Fruit fly (Drosophila melanogaster): Measurements from ENCODE around the gene CG13784.
A peak's percentile ranks its signal among the peaks of the same experiment; 100 is the strongest.

CG13784 gene

DNA sequence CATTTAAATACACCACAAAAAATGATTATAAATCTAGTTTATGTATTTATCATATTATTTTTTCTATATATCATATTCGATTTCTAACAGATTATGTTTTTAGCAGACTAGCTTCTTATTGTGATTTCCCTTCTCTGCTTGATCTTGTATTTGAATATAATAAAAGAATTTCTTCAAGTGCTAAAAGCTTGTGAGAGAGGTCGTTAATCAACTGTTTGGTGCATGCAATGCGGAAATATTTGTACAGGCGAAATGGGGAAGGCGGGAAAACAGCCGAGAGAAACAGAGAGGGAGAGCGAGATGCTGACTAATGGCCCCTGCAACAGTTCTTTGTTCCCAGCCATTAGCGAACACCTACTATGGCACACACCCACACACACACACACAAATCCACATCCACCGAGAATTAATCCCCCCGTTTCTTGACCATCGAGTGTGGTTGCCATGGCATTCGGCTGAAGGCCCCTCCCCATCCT lies 20.2 kb downstream of the CG13784 start (continued):
- TF ChIP-seq CG12071 (GFP tag; optimal IDR thresholded peaks at IDR 0.05) (no peak), CG6813 (GFP tag; optimal IDR thresholded peaks at IDR 0.05) (no peak), CG15514 (GFP tag; optimal IDR thresholded peaks at IDR 0.05) (no peak), pho (GFP tag; optimal IDR thresholded peaks at IDR 0.05) (no peak), Rx (GFP tag; IDR thresholded peaks at IDR 0.05) (no peak), CG4707 (GFP tag; optimal IDR thresholded peaks at IDR 0.05) (no peak), yki (optimal IDR thresholded peaks at IDR 0.05) (no peak), CG11504 (tag; optimal IDR thresholded peaks at IDR 0.05) (peak; percentile 6), CG7556 (GFP tag; optimal IDR thresholded peaks at IDR 0.05) (no peak), Bteb2 (GFP tag; optimal IDR thresholded peaks at IDR 0.05) (no peak), Ptx1 (GFP tag; IDR thresholded peaks at IDR 0.05) (0 out of 2 replicates have a peak, but pooled peaks have one; percentile 6), CG8765 (GFP tag; IDR thresholded peaks at IDR 0.05) (no peak), CG1792 (GFP tag; optimal IDR thresholded peaks at IDR 0.05) (no peak), Camta (GFP tag; optimal IDR thresholded peaks at IDR 0.05) (no peak), Nf-YA (GFP tag; IDR thresholded peaks at IDR 0.05) (no peak), CG14667 (GFP tag; IDR thresholded peaks at IDR 0.05) (no peak), hb (GFP tag; IDR thresholded peaks at IDR 0.05; ENCODE audit: partially characterized antibody) (no peak), Atf6 (GFP tag; IDR thresholded peaks at IDR 0.05) (no peak), CG2129 (GFP tag; IDR thresholded peaks at IDR 0.05; ENCODE audit: partially characterized antibody) (no peak), ci (GFP tag; IDR thresholded peaks at IDR 0.05) (0 out of 3 replicates have a peak, but pooled peaks have one; percentile 8), sr (GFP tag; IDR thresholded peaks at IDR 0.05) (peak; percentile 76; the same call in 2 of the 3 replicates), CG7928 (GFP tag; optimal IDR thresholded peaks at IDR 0.05) (no peak), CG8089 (GFP tag; optimal IDR thresholded peaks at IDR 0.05) (no peak), Hr3 (GFP tag; optimal IDR thresholded peaks at IDR 0.05) (no peak), Meics (GFP tag; optimal IDR thresholded peaks at IDR 0.05) (no peak), luna (GFP tag; optimal IDR thresholded peaks at IDR 0.05) (no peak), CG17328 (GFP tag; IDR thresholded peaks at IDR 0.05) (peak; percentile 35; the same call in 1 of the 2 replicates), CG10431 (GFP tag; optimal IDR thresholded peaks at IDR 0.05) (no peak), Dbx (GFP tag; IDR thresholded peaks at IDR 0.05) (no peak), sens (GFP tag) (peak; percentile 61), pnt (GFP tag; optimal IDR thresholded peaks at IDR 0.05) (no peak), grau (tag; optimal IDR thresholded peaks at IDR 0.05) (no peak), CG17359 (tag; optimal IDR thresholded peaks at IDR 0.05) (no peak), CG4617 (GFP tag; optimal IDR thresholded peaks at IDR 0.05; ENCODE audit: borderline replicate concordance) (no peak), lbe (GFP tag; optimal IDR thresholded peaks at IDR 0.05) (no peak), Spps (tag; optimal IDR thresholded peaks at IDR 0.05) (no peak), hbn (GFP tag; IDR thresholded peaks at IDR 0.05; ENCODE audit: partially characterized antibody) (no peak), tx (GFP tag; optimal IDR thresholded peaks at IDR 0.05) (no peak), CG12769 (tag; optimal IDR thresholded peaks at IDR 0.05) (no peak), CkIIα-i1 (GFP tag; IDR thresholded peaks at IDR 0.05) (no peak), dysf (GFP tag; IDR thresholded peaks at IDR 0.05) (no peak), Optix (GFP tag; IDR thresholded peaks at IDR 0.05) (no peak), cad (GFP tag; optimal IDR thresholded peaks at IDR 0.05) (no peak), CG5180 (GFP tag; optimal IDR thresholded peaks at IDR 0.05) (no peak), CG42726 (GFP tag; IDR thresholded peaks at IDR 0.05; ENCODE audit: partially characterized antibody) (no peak), slbo (GFP tag; IDR thresholded peaks at IDR 0.05) (no peak), mam (GFP tag; optimal IDR thresholded peaks at IDR 0.05) (no peak), Hmr (GFP tag; optimal IDR thresholded peaks at IDR 0.05) (no peak), ham (GFP tag; IDR thresholded peaks at IDR 0.05) (no peak), NC2α (GFP tag; optimal IDR thresholded peaks at IDR 0.05) (no peak), Dek (tag; optimal IDR thresholded peaks at IDR 0.05) (no peak), kni (GFP tag; optimal IDR thresholded peaks at IDR 0.05) (no peak)

Data from whole organism, embryonic.